Fruit fly (Drosophila melanogaster): ENCODE results near the gene CG1105.

CG1105 gene

DNA sequence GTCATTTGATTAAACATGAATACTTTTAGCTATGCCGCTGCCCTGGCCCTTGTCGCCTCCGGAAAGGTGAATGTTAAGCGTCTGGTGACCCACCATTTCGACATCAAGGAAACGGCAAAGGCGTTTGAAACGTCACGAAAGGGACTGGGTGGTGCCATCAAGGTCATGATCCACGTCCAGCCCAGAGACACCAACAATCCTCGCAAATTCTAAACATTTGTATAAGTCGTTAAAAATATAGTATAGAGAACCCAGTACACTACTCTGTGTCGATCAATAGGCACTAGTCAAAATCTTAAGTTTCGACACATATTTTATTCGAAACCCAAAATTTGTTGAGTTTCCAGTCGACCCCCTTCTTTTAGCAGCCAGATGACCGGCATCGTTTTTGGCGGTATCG lies 12.7 kb downstream of the CG1105 start, which contains the start of gene CG1979:
CG1979 (plus strand) TSS at position 301 of the 400 bp plus-strand sequence.
- TF ChIP-seq Sin3A (optimal IDR thresholded peaks at IDR 0.05) (no peak), psq (optimal IDR thresholded peaks at IDR 0.05) (no peak), ttk (optimal IDR thresholded peaks at IDR 0.05) (no peak), h (optimal IDR thresholded peaks at IDR 0.05) (no peak), Myc (optimal IDR thresholded peaks at IDR 0.05) (no peak), insv (optimal IDR thresholded peaks at IDR 0.05) (no peak)

DNA sequence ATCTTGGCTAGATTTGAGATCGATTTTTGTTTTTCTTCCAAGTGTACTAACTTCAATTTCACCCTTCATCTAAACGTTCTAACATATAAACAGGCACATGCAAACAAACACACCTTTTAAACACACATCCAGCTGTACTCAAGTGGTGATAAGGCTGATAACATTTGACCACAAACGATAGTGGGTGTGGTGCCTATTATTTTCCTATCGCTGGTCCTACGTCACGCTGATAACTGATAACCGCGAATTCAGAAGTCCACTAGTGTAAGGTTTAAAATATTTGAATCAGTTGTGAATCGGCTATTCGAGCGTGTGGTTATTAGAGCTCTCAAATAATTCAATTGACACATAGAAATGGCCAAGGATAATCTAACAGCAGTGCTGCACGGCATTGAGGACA lies 14.7 kb downstream of the CG1105 start, which contains the start of gene Sodh1:
Sodh1 (plus strand) TSS at position 94 of the 400 bp plus-strand sequence.
- no peak for TF ChIP-seq Myc (optimal IDR thresholded peaks at IDR 0.05)
- no peak for TF ChIP-seq h (optimal IDR thresholded peaks at IDR 0.05)
- no peak for TF ChIP-seq Sin3A (optimal IDR thresholded peaks at IDR 0.05)
- no peak for TF ChIP-seq insv (optimal IDR thresholded peaks at IDR 0.05)
- TF ChIP-seq ttk (optimal IDR thresholded peaks at IDR 0.05) = no peak
- no peak for TF ChIP-seq psq (optimal IDR thresholded peaks at IDR 0.05)

DNA sequence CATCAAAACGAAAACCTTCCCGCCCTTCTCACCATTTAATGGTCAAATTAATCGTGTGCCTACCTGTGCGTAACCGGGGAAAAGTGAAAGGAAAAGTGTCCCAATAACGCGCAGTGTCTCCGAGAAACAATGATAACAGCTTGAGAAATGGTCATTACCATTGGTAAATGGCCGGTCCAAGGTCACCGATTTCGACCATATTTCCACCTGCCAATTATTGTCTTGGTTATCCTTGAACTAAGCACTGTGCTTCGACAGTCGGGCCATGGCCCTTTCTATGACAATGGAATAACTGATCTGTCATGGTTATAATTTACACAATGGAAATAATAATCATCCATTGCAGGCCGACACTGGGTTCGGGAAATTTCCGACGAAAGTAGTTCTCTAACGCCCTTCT lies 22.9 kb downstream of the CG1105 start:
- TF ChIP-seq psq (optimal IDR thresholded peaks at IDR 0.05) = no peak
- no peak for TF ChIP-seq insv (optimal IDR thresholded peaks at IDR 0.05)
- no peak for TF ChIP-seq Myc (optimal IDR thresholded peaks at IDR 0.05)
- no peak for TF ChIP-seq Sin3A (optimal IDR thresholded peaks at IDR 0.05)

DNA sequence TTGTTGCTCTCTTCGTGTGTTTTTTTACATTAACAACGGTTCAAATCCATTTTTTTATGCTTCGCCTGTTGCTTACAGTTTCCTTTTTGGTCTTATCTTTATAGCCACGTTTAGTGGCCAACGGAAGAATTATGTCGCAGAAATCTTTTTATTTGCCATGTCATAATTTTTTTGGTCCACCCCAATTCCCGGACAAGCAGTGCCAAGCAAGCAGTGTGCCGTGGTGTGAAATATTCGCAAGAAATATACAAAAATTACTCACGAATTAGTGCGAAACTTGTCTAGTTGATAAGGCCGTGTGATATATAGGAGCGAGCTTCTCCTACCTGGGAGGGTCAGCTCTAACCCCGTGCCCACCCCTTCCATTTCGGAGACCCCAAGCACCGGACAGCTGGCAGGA lies 26.0 kb downstream of the CG1105 start:
- TF ChIP-seq Myc (optimal IDR thresholded peaks at IDR 0.05) (no peak), insv (optimal IDR thresholded peaks at IDR 0.05) (no peak), psq (optimal IDR thresholded peaks at IDR 0.05) (no peak), ttk (optimal IDR thresholded peaks at IDR 0.05) (no peak), h (optimal IDR thresholded peaks at IDR 0.05) (no peak)

DNA sequence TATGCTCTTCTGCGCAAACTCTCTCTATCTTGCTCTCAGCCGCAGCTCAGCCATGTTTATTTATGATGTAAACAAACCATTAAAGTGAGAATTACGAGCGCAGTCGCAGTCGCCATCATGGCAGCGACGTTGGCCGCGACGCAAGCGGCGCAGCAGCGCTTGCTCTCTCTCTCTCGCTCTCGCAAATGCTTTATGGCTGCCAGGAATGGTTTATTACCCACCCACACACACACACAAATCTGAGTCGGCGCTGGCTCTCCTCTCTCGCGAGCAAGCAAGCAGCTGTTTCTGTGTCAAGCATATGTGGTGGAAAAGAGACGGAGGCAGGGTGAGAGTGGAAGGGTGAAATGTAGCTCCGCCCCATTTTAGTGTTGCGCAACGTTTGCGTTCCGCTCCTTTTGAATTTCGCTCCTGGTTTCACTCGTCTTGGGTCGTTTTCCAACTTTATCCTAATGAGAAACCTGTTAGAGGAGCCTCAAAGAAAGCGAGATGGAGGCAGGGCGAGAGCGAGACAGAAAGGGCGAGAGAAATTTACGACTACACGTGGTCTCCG lies 29.6 kb downstream of the CG1105 start:
- TF ChIP-seq Sin3A (optimal IDR thresholded peaks at IDR 0.05) = no peak
- no peak for TF ChIP-seq psq (optimal IDR thresholded peaks at IDR 0.05)
- TF ChIP-seq Myc (optimal IDR thresholded peaks at IDR 0.05) = no peak
- TF ChIP-seq h (optimal IDR thresholded peaks at IDR 0.05) = no peak
- no peak for TF ChIP-seq insv (optimal IDR thresholded peaks at IDR 0.05)
- no peak for TF ChIP-seq ttk (optimal IDR thresholded peaks at IDR 0.05)

DNA sequence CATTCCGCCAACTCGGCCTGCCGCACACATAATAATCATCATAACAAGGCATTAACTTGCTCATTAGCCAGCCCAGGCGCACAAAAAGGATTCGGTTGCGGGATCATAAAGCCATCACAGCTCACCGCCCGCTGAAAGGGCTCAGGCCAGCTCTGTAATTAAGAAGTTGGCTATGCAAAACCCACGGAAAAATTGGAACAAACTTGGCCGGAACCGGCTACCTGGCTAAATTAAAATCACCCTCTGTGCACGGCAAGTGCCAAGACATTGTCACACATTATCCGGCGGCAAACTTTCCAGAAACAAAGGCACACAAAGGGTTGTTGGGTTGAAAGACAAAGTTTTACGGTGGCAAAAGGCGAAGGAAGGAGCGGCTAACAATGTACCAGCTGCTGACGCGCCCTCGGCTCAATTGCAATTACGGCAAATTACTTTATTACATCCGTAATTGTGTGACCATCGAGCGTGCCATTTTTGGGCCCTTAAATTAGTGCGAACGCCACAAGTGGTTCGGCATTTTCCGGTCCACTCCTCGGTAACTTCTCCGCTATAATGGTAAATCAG lies 31.2 kb downstream of the CG1105 start:
- TF ChIP-seq Myc (optimal IDR thresholded peaks at IDR 0.05) (no peak), insv (optimal IDR thresholded peaks at IDR 0.05) (no peak), Sin3A (optimal IDR thresholded peaks at IDR 0.05) (no peak), ttk (optimal IDR thresholded peaks at IDR 0.05) (no peak), psq (optimal IDR thresholded peaks at IDR 0.05) (no peak), h (optimal IDR thresholded peaks at IDR 0.05) (no peak)

DNA sequence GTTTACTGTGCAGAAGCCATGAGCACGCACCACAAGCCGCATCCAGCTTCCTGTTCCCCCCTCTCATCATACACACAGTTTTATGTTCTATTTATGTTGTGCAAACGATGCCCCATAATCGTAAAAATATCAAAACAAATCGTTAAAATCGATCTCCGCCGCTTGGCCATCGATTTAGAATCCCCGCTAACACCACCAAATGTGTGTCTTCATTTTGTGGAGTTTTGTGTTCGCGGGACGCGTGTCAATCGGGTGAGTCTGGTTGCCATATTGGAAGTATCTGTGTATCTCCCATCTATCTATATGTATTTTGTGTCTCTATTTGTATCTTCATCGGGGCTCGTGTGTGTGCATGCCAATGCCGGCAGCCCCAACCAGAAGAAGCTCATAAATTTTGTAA lies 32.5 kb downstream of the CG1105 start:
- TF ChIP-seq Myc (optimal IDR thresholded peaks at IDR 0.05) = no peak
- no peak for TF ChIP-seq h (optimal IDR thresholded peaks at IDR 0.05)
- TF ChIP-seq Sin3A (optimal IDR thresholded peaks at IDR 0.05) = no peak
- TF ChIP-seq ttk (optimal IDR thresholded peaks at IDR 0.05) = no peak
- no peak for TF ChIP-seq psq (optimal IDR thresholded peaks at IDR 0.05)
- TF ChIP-seq insv (optimal IDR thresholded peaks at IDR 0.05) = no peak

DNA sequence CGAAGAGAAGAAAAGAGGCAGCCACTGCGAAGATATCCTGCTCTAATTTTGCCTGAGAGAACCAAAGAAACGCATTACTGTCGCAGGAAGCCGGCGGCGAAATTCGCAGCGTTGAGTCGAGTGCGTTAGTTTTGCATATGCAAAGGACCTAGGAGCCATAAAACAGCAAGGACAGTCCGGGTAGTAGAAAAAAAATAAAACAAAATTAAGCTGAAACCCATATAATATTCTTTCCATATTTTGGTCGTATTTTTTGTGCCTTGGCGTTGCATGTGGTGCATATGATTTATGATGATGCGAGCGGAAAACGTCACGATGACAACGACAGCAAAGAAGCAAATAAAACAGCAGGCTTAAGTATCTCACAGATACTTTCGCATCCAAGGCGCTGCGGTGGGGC lies 33.2 kb downstream of the CG1105 start:
- TF ChIP-seq Sin3A (optimal IDR thresholded peaks at IDR 0.05) = no peak

DNA sequence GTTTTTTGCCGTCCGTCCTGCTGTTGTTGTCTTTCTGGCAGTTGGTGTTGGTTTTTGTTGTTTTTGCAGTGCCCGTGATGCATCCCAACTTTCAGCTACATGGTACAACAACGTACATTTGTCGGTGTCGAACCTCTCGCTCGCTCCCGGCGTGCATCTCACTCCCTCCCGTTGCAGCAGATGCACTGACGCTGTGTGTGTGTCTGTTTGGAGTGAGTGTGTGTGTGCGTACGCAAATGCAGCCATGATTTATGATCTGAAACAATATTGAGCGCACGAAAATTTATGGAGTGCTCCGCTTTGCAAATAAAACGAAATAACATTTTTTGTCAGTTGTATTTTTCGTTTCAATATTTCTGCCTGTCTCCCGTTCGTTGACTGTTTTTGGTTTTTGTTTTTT lies 35.4 kb downstream of the CG1105 start:
- TF ChIP-seq insv (optimal IDR thresholded peaks at IDR 0.05) (no peak), Myc (optimal IDR thresholded peaks at IDR 0.05) (no peak), psq (optimal IDR thresholded peaks at IDR 0.05) (no peak), h (optimal IDR thresholded peaks at IDR 0.05) (no peak), Sin3A (optimal IDR thresholded peaks at IDR 0.05) (no peak), ttk (optimal IDR thresholded peaks at IDR 0.05) (no peak)

DNA sequence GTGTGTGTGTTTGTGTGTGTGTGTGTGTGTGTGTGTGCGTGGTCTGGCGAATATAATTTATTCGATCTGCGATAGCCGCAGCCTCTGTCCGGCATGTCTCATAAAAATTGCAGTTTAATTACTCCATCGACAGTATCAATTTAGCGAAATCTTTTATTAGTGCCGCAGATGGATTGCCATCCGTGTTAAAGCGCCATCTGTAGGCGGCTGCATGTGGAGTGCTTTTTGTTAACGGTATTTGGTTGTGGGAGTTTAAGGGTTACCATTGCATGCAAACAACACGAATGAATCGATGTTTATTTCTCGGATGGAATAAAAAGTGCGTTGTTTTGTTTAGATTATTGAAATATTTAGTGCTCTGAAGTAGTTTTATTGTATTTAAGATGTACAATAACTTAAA lies 37.5 kb downstream of the CG1105 start:
- TF ChIP-seq ttk (optimal IDR thresholded peaks at IDR 0.05) (no peak), psq (optimal IDR thresholded peaks at IDR 0.05) (no peak), insv (optimal IDR thresholded peaks at IDR 0.05) (no peak), Myc (optimal IDR thresholded peaks at IDR 0.05) (no peak)

DNA sequence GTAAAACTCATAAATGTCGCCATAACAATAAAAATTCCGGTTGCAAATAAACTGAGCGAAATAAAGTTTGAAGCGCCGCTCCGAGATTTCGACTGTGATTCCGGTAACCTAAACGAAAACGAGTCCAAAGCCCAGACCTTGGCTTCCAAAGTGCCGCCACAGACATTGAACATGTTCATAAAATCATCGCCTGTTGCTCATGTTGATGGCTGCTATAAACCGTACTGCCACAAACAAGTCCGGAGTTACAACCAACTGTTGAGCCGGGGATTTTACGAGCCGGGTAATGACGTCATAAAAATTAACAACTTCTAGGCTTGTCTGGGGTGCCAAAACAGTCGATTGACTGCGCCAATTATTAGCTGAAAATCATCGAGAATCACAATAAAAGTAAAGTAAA lies 38.4 kb downstream of the CG1105 start:
- TF ChIP-seq Sin3A (optimal IDR thresholded peaks at IDR 0.05) = no peak
- TF ChIP-seq h (optimal IDR thresholded peaks at IDR 0.05) = no peak
- TF ChIP-seq insv (optimal IDR thresholded peaks at IDR 0.05) = no peak
- TF ChIP-seq ttk (optimal IDR thresholded peaks at IDR 0.05) = no peak
- TF ChIP-seq Myc (optimal IDR thresholded peaks at IDR 0.05) = no peak
- TF ChIP-seq psq (optimal IDR thresholded peaks at IDR 0.05) = no peak

DNA sequence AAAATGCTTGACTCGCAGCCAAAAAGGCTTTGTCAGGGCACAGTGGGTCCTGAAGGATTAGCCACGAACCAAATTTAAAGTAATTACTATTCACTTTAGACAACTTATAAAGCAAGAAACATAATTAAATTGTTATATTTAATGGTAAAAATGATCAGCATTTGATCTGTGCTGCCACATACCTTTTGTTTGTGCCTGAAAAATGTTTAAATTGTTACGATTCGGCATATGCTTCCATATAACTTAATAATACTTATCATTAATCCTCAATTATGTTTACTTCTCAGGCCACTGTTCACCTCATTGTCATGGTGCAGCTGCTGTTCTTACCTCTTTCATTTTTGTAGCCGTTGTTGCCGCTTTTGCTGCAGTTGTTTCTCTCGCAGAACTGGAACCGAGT lies 41.7 kb downstream of the CG1105 start:
- no peak for TF ChIP-seq psq (optimal IDR thresholded peaks at IDR 0.05)
- TF ChIP-seq h (optimal IDR thresholded peaks at IDR 0.05) = no peak
- TF ChIP-seq Myc (optimal IDR thresholded peaks at IDR 0.05) = no peak
- TF ChIP-seq ttk (optimal IDR thresholded peaks at IDR 0.05) = no peak
- TF ChIP-seq insv (optimal IDR thresholded peaks at IDR 0.05) = no peak
- TF ChIP-seq Sin3A (optimal IDR thresholded peaks at IDR 0.05) = no peak

DNA sequence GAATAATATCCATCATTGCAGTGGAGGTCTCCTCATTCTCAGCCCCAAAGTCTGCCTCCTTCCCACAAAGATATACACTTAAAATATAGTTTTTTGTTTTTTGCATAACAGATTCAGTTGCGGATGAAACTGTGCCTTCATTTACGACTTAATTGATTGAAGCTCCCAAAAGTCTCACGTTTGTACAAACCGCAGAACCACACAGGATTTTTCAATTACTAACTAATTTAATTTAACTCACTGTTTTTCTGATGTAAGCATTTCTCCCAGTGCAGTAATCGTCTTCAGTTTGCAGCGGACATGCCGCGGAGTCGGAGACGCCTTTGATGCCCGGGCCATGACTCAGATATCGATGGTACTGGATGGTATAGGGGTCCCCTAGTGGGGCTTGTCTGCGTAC lies 42.4 kb downstream of the CG1105 start:
- TF ChIP-seq h (optimal IDR thresholded peaks at IDR 0.05) (no peak), Sin3A (optimal IDR thresholded peaks at IDR 0.05) (no peak), psq (optimal IDR thresholded peaks at IDR 0.05) (no peak), Myc (optimal IDR thresholded peaks at IDR 0.05) (no peak), insv (optimal IDR thresholded peaks at IDR 0.05) (no peak), ttk (optimal IDR thresholded peaks at IDR 0.05) (no peak)

All from Kc167 (cell line).